Fruit fly (Drosophila melanogaster) Kc167 (cell line): ENCODE data around the gene CG42750.

ENCODE experiments used
- insv ChIP-seq: fragments of >200 bp; optimal IDR thresholded peaks from 3 replicates; lab custom pipeline; 2018; ENCODE audit warnings: missing external identifiers
- psq ChIP-seq: fragments of >200 bp; optimal IDR thresholded peaks from 2 replicates; lab custom pipeline; 2017; ENCODE audit warnings: missing external identifiers

DNA sequence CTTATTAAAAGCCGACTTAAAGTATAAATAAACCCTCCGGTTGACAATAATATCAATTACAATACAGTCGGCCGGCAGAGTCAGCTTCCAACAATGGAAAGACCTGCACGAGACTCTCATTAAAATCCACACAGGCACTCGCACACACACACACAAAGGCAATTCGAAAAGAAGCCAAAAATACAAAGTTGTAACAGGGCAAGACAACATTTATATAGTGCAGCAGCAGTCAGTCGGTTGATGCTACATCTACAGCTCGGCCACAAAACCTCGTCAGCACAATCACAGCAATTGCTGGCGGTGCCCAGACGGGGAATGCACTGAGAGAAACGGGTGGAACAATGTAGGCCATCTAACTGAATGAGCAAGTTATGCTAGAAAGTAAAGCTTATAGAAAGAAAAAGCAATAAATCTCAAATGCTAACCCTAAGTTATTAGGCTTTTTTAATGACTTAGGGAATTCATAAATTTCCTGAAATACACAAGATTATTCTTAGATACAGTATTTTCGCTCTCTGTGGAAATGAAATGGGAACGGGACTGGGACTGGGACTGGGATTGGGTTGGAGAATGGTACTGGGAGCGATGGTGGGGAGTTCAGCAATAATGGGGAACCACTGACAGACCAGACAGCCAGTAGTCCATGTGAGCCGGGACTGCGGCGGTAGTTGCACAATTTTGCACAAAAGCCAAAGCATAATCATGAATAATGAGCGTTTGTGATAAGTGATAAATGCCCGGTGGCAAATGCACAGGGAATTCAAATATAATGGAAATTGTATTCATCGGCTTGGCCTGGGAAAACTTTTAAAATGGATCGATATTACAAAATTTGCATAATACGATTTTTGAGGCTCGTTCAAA, 154.0 kb downstream of the CG42750 start:
- TF ChIP-seq psq (lab: Kevin White, UChicago), result no peak
- no peak for TF ChIP-seq insv (lab: Kevin White, UChicago)
